Fruit fly (Drosophila melanogaster) whole organism, embryonic: ENCODE results near the gene CG1494.

Experiments
- Ada2b ChIP-seq: fragments of 200-800 bp; sonication (Bioruptor generic); IDR thresholded peaks from 2 replicates; pipeline ENCODE4 v1.3.6; 2022; ENCODE audit warnings: missing biosample characterization, missing genetic modification characterization
- CG10274 ChIP-seq: fragments of 200-800 bp; sonication (Bioruptor generic); optimal IDR thresholded peaks from 3 replicates; lab custom pipeline; 2017; ENCODE audit warnings: missing biosample characterization, mild to moderate bottlenecking, missing genetic modification characterization
- CG10979 ChIP-seq: fragments of 200-800 bp; sonication (Bioruptor generic); optimal IDR thresholded peaks from 2 replicates; lab custom pipeline; 2018; ENCODE audit warnings: missing biosample characterization, mild to moderate bottlenecking, missing genetic modification characterization, moderate library complexity
- CG11398 ChIP-seq: fragments of 200-800 bp; sonication (Bioruptor generic); optimal IDR thresholded peaks from 2 replicates; lab custom pipeline; 2016; ENCODE audit warnings: missing biosample characterization, missing genetic modification characterization
- CG11456 ChIP-seq: fragments of 200-800 bp; sonication (Bioruptor generic); IDR thresholded peaks from 3 replicates; pipeline ENCODE4 v1.3.6; 2022; ENCODE audit warnings: missing biosample characterization, missing genetic modification characterization
- CG12071 ChIP-seq: fragments of 200-800 bp; sonication (Bioruptor generic); optimal IDR thresholded peaks from 3 replicates; lab custom pipeline; 2018; ENCODE audit warnings: missing biosample characterization, mild to moderate bottlenecking, missing genetic modification characterization
- CG12659 ChIP-seq: fragments of 200-800 bp; sonication (Bioruptor generic); optimal IDR thresholded peaks from 3 replicates; lab custom pipeline; 2017; ENCODE audit warnings: mild to moderate bottlenecking, missing biosample characterization, missing genetic modification reagents, missing genetic modification characterization
- CG13624 ChIP-seq: fragments of 200-800 bp; sonication (Bioruptor generic); optimal IDR thresholded peaks from 2 replicates; lab custom pipeline; 2016; ENCODE audit warnings: missing biosample characterization, missing genetic modification characterization
- CG13894 ChIP-seq: fragments of 200-800 bp; sonication (Bioruptor generic); optimal IDR thresholded peaks from 3 replicates; lab custom pipeline; 2018; ENCODE audit warnings: missing biosample characterization, mild to moderate bottlenecking, missing genetic modification characterization, moderate library complexity
- CG14860 ChIP-seq: fragments of 200-800 bp; sonication (Bioruptor generic); IDR thresholded peaks from 3 replicates; pipeline ENCODE4 v1.3.6; 2022; ENCODE audit warnings: missing biosample characterization, missing genetic modification characterization; ENCODE audit not compliant: partially characterized antibody
- CG1529 ChIP-seq: fragments of 200-800 bp; sonication (Bioruptor generic); optimal IDR thresholded peaks from 3 replicates; lab custom pipeline; 2018; ENCODE audit warnings: missing biosample characterization, missing genetic modification characterization
- CG16813 ChIP-seq: fragments of 200-800 bp; sonication (Bioruptor generic); IDR thresholded peaks from 3 replicates; pipeline ENCODE4 v1.3.6; 2022; ENCODE audit warnings: missing biosample characterization, missing genetic modification characterization; ENCODE audit not compliant: partially characterized antibody
- CG1832 ChIP-seq: fragments of 200-800 bp; sonication (Bioruptor generic); optimal IDR thresholded peaks from 2 replicates; lab custom pipeline; 2017; ENCODE audit warnings: missing biosample characterization, mild to moderate bottlenecking, missing genetic modification characterization, inconsistent platforms
- CG31388 ChIP-seq: fragments of 200-800 bp; sonication (Bioruptor generic); optimal IDR thresholded peaks from 2 replicates; lab custom pipeline; 2016; ENCODE audit warnings: missing biosample characterization, missing genetic modification characterization
- CG31441 ChIP-seq: fragments of 200-800 bp; sonication (Bioruptor generic); IDR thresholded peaks from 2 replicates; pipeline ENCODE4 v1.3.6; 2022; ENCODE audit warnings: missing biosample characterization, missing genetic modification characterization
- CG3163 ChIP-seq: fragments of 200-800 bp; sonication (Bioruptor generic); optimal IDR thresholded peaks from 3 replicates; lab custom pipeline; 2016; ENCODE audit warnings: missing biosample characterization, missing genetic modification characterization
- CG7556 ChIP-seq: fragments of 200-800 bp; sonication (Bioruptor generic); optimal IDR thresholded peaks from 2 replicates; lab custom pipeline; 2017; ENCODE audit warnings: missing biosample characterization, mild to moderate bottlenecking, missing genetic modification characterization
- CG8089 ChIP-seq: fragments of 200-800 bp; sonication (Bioruptor generic); optimal IDR thresholded peaks from 3 replicates; lab custom pipeline; 2016; ENCODE audit warnings: missing biosample characterization, missing genetic modification characterization
- CG8290 ChIP-seq, 3 experiments: fragments of 200-800 bp; sonication (Bioruptor generic); optimal IDR thresholded peaks; 2 replicates each; lab custom pipeline; 2016 to 2019; ENCODE audit warnings: missing biosample characterization in 3 of 3, missing genetic modification characterization in 3 of 3, mild to moderate bottlenecking in 2 of 3, moderate library complexity in 1 of 3
- CG8765 ChIP-seq: fragments of 200-800 bp; sonication (Bioruptor generic); IDR thresholded peaks from 2 replicates; pipeline ENCODE4 v1.3.6; 2022; ENCODE audit warnings: missing biosample characterization, missing genetic modification characterization
- CG9817 ChIP-seq: fragments of 200-800 bp; sonication (Bioruptor generic); optimal IDR thresholded peaks from 2 replicates; lab custom pipeline; 2018; ENCODE audit warnings: missing biosample characterization, mild to moderate bottlenecking, missing genetic modification characterization, moderate library complexity
- Ets65A ChIP-seq: fragments of 200-800 bp; sonication (Bioruptor generic); peaks from one replicate; lab custom pipeline; 2016; ENCODE audit warnings: missing biosample characterization, missing genetic modification characterization
- H15 ChIP-seq: fragments of 200-800 bp; sonication (Bioruptor generic); IDR thresholded peaks from 3 replicates; pipeline ENCODE4 v1.3.6; 2022; ENCODE audit warnings: missing biosample characterization, missing genetic modification characterization
- Lim3 ChIP-seq: fragments of 200-800 bp; sonication (Bioruptor generic); IDR thresholded peaks from 2 replicates; pipeline ENCODE4 v1.3.6; 2022; ENCODE audit warnings: missing biosample characterization, missing genetic modification characterization
- Med ChIP-seq: fragments of 200-800 bp; sonication (Bioruptor generic); peaks from one replicate; lab custom pipeline; 2016; ENCODE audit warnings: missing biosample characterization, missing genetic modification characterization, mild to moderate bottlenecking, inconsistent platforms, moderate library complexity
- Sox102F ChIP-seq: fragments of 200-800 bp; sonication (Bioruptor generic); optimal IDR thresholded peaks from 2 replicates; lab custom pipeline; 2018; ENCODE audit warnings: missing biosample characterization, mild to moderate bottlenecking, missing genetic modification characterization, moderate library complexity
- Spps ChIP-seq: fragments of 200-800 bp; sonication (Bioruptor generic); optimal IDR thresholded peaks from 2 replicates; lab custom pipeline; 2018; ENCODE audit warnings: missing biosample characterization, mild to moderate bottlenecking, missing genetic modification characterization
- Trl ChIP-seq, 3 experiments: fragments of >200 bp in 2 of 3; fragments of 200-800 bp in 1 of 3; sonication (Bioruptor generic) in 1 of 3; optimal IDR thresholded peaks; 2 replicates in 1 of 3; 3 replicates in 2 of 3; lab custom pipeline; 2016 to 2017; ENCODE audit warnings: missing biosample characterization in 1 of 3, missing genetic modification characterization in 1 of 3
- al ChIP-seq: fragments of 200-800 bp; sonication (Bioruptor generic); IDR thresholded peaks from 2 replicates; pipeline ENCODE4 v1.3.6; 2022; ENCODE audit warnings: missing biosample characterization, missing genetic modification characterization
- bcd ChIP-seq: fragments of 200-800 bp; sonication (Bioruptor generic); optimal IDR thresholded peaks from 2 replicates; lab custom pipeline; 2017; ENCODE audit warnings: missing biosample characterization, mild to moderate bottlenecking, missing genetic modification characterization
- chm ChIP-seq: fragments of 200-800 bp; sonication (Bioruptor generic); IDR thresholded peaks from 2 replicates; pipeline ENCODE4 v1.3.6; 2022; ENCODE audit warnings: missing biosample characterization, missing genetic modification characterization
- dysf ChIP-seq: fragments of 200-800 bp; sonication (Bioruptor generic); IDR thresholded peaks from 3 replicates; pipeline ENCODE4 v1.3.6; 2022; ENCODE audit warnings: missing biosample characterization, missing genetic modification characterization
- gem ChIP-seq: fragments of 200-800 bp; sonication (Bioruptor generic); optimal IDR thresholded peaks from 2 replicates; lab custom pipeline; 2019; ENCODE audit warnings: missing biosample characterization, mild to moderate bottlenecking, missing genetic modification characterization, moderate library complexity
- kay ChIP-seq: fragments of 200-800 bp; sonication (Bioruptor generic); optimal IDR thresholded peaks from 2 replicates; lab custom pipeline; 2016; ENCODE audit warnings: missing biosample characterization, missing genetic modification characterization
- maf-S ChIP-seq: fragments of 200-800 bp; sonication (Bioruptor generic); optimal IDR thresholded peaks from 2 replicates; lab custom pipeline; 2016; ENCODE audit warnings: missing biosample characterization, missing genetic modification characterization
- p53 ChIP-seq: fragments of 200-800 bp; sonication (Bioruptor generic); optimal IDR thresholded peaks from 2 replicates; lab custom pipeline; 2016; ENCODE audit warnings: missing biosample characterization, missing genetic modification characterization
- pfk ChIP-seq: fragments of 200-800 bp; sonication (Bioruptor generic); optimal IDR thresholded peaks from 2 replicates; lab custom pipeline; 2018; ENCODE audit warnings: missing biosample characterization, mild to moderate bottlenecking, missing genetic modification characterization, moderate library complexity
- pnt ChIP-seq: fragments of 200-800 bp; sonication (Bioruptor generic); optimal IDR thresholded peaks from 3 replicates; lab custom pipeline; 2016; ENCODE audit warnings: missing biosample characterization, missing genetic modification characterization
- rib ChIP-seq: fragments of 200-800 bp; sonication (Bioruptor generic); IDR thresholded peaks from 2 replicates; pipeline ENCODE4 v1.3.6; 2022; ENCODE audit warnings: missing biosample characterization, missing genetic modification characterization
- run ChIP-seq: fragments of 200-800 bp; sonication (Bioruptor generic); optimal IDR thresholded peaks from 3 replicates; lab custom pipeline; 2018; ENCODE audit warnings: missing biosample characterization, mild to moderate bottlenecking, missing genetic modification characterization
- stc ChIP-seq: fragments of 200-800 bp; sonication (Bioruptor generic); IDR thresholded peaks from 2 replicates; pipeline ENCODE4 v1.3.6; 2022; ENCODE audit warnings: missing biosample characterization, missing genetic modification characterization
- stwl ChIP-seq: fragments of 200-800 bp; sonication (Bioruptor generic); optimal IDR thresholded peaks from 3 replicates; lab custom pipeline; 2018; ENCODE audit warnings: missing biosample characterization, mild to moderate bottlenecking, missing genetic modification characterization, moderate library complexity
- sug ChIP-seq: fragments of 200-800 bp; optimal IDR thresholded peaks from 2 replicates; lab custom pipeline; 2019; ENCODE audit warnings: missing biosample characterization, mild to moderate bottlenecking, missing genetic modification characterization, moderate library complexity
- ttk ChIP-seq: fragments of 200-800 bp; sonication (Bioruptor generic); IDR thresholded peaks from 2 replicates; pipeline ENCODE4 v2.1.2; 2022; ENCODE audit warnings: missing biosample characterization, missing genetic modification characterization
- unpg ChIP-seq: fragments of 200-800 bp; sonication (Bioruptor generic); optimal IDR thresholded peaks from 3 replicates; lab custom pipeline; 2018; ENCODE audit warnings: missing biosample characterization, mild to moderate bottlenecking, missing genetic modification characterization, moderate library complexity
- vnd ChIP-seq: fragments of 200-800 bp; sonication (Bioruptor generic); IDR thresholded peaks from 3 replicates; pipeline ENCODE4 v1.3.6; 2022; ENCODE audit warnings: missing biosample characterization, missing genetic modification characterization; ENCODE audit not compliant: partially characterized antibody
- zen2 ChIP-seq: fragments of 200-800 bp; sonication (Bioruptor generic); IDR thresholded peaks from 3 replicates; pipeline ENCODE4 v1.3.6; 2022; ENCODE audit warnings: missing biosample characterization, missing genetic modification characterization; ENCODE audit not compliant: partially characterized antibody

CG1494 gene

DNA sequence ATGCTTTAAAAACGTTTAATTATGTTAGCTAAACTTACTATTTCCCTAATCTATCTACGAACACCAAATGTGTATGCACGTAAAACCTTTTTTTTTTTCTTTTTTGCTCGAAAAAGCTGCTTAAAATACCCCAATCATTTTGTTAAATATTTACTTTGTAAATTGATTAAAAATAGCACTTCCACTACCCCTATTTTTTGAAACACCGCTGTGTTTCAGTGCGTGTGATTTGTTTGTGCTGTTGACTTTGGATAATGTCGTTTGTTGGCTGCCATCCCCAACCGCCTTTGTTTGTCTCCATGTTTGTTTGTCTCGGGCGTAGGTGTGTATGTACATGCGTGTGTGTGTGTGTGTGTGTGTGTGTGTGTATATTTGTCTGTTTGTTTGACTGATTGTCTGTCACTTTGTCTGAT is 43.3 kb upstream of the CG1494 start (continued):
- TF ChIP-seq Lim3 (GFP tag; lab: Robert Waterston, UW) (no peak), CG8765 (GFP tag; lab: Robert Waterston, UW) (no peak), Spps (tag; lab: Kevin White, UChicago) (no peak), chm (GFP tag; lab: Robert Waterston, UW) (no peak; the same call in 1 of the 2 replicates), pfk (GFP tag; lab: Kevin White, UChicago) (no peak), p53 (GFP tag; lab: Kevin White, UChicago) (no peak), maf-S (GFP tag; lab: Kevin White, UChicago) (peak; percentile 7), Trl (optimal IDR thresholded peaks at IDR 0.05; lab: Kevin White, UChicago) (no peak), Trl (GFP tag; optimal IDR thresholded peaks at IDR 0.05; lab: Kevin White, UChicago) (peak; percentile 17), Sox102F (GFP tag; lab: Kevin White, UChicago) (peak; percentile 40), al (GFP tag; lab: Robert Waterston, UW) (no peak)

DNA sequence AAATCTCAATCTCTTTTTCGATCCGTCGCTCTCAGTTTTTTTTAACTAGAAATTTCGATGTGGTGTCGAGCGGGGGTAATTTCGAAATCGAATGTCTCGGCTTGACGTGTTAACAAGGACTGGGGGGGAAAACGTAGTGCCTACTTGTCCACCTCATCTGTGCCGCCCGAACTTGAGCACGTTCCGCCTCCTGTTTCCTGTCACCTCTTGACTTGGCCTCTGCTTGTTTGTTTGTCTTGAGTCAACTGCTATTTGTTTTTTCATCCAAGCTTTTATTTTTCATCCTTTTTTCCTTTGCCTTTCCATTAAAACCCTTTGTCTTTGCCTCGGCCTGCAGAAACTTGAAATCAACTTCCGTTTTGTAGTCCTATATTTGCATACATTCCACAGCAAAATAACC is 34.1 kb upstream of the CG1494 start, which contains the start of gene CG1722:
CG1722 (minus strand) TSS at position 101 of the 400 bp plus-strand sequence.
- TF ChIP-seq H15 (GFP tag; lab: Robert Waterston, UW) (no peak), ttk (GFP tag; lab: Robert Waterston, UW) (no peak), pnt (no peak), run (tag; lab: Kevin White, UChicago) (no peak), al (GFP tag; lab: Robert Waterston, UW) (no peak), vnd (GFP tag; lab: Robert Waterston, UW) (no peak), CG13624 (GFP tag; lab: Kevin White, UChicago) (no peak), Ada2b (GFP tag; lab: Robert Waterston, UW) (no peak), CG12659 (no peak), CG31441 (GFP tag; lab: Robert Waterston, UW) (no peak)

DNA sequence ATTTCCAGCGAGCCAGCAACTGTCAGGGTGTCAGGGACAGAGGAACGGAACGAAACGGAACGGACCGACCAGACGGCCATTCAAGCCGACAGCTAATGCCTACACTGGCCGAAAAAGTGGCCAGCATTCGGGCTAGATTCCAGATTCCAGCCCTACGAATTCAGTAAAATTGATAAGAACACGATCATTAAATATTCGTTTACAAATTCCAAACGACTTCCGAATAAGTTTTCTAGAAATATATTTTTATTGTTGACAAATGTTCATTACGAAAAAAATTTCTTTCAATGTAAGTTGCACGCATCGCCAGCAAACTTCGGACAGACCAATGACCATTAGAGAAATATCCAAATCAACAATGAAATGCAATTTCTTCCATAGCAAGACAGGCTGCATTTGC is 19.7 kb upstream of the CG1494 start:
- no peak for TF ChIP-seq CG3163 (GFP tag; lab: Kevin White, UChicago)
- TF ChIP-seq CG13894 (tag; lab: Kevin White, UChicago) = no peak
- no peak for TF ChIP-seq CG8089 (GFP tag; lab: Kevin White, UChicago)
- TF ChIP-seq rib (GFP tag; lab: Robert Waterston, UW) = no peak
- TF ChIP-seq bcd (GFP tag; lab: Kevin White, UChicago) = no peak
- no peak for TF ChIP-seq sug (tag; lab: Kevin White, UChicago)
- TF ChIP-seq Med (GFP tag; lab: Kevin White, UChicago) = peak; percentile 78
- TF ChIP-seq Ada2b (GFP tag; lab: Robert Waterston, UW) = no peak
- no peak for TF ChIP-seq CG14860 (GFP tag; lab: Robert Waterston, UW)
- peak; percentile 66 for TF ChIP-seq pfk (GFP tag; lab: Kevin White, UChicago)
- no peak for TF ChIP-seq CG7556 (GFP tag; lab: Kevin White, UChicago)
- peak; percentile 34 for TF ChIP-seq gem (tag; lab: Kevin White, UChicago)
- TF ChIP-seq CG11456 (GFP tag; lab: Robert Waterston, UW) = no peak
- no peak for TF ChIP-seq CG10979 (tag; lab: Kevin White, UChicago)
- no peak for TF ChIP-seq dysf (GFP tag; lab: Robert Waterston, UW)
- TF ChIP-seq CG10274 (GFP tag; lab: Kevin White, UChicago) = no peak
- no peak for TF ChIP-seq unpg
- no peak for TF ChIP-seq CG12659
- TF ChIP-seq chm (GFP tag; lab: Robert Waterston, UW) = no peak
- TF ChIP-seq kay (GFP tag; lab: Kevin White, UChicago) = no peak
- TF ChIP-seq CG31388 (GFP tag; lab: Kevin White, UChicago) = no peak
- TF ChIP-seq stwl (tag; lab: Kevin White, UChicago) = no peak
- TF ChIP-seq zen2 (GFP tag; lab: Robert Waterston, UW) = no peak
- TF ChIP-seq CG11398 = no peak
- TF ChIP-seq CG1832 (GFP tag; lab: Kevin White, UChicago) = no peak
- TF ChIP-seq CG12071 = no peak
- TF ChIP-seq CG9817 (tag; lab: Kevin White, UChicago) = no peak
- TF ChIP-seq CG8290 (GFP tag; optimal IDR thresholded peaks at IDR 0.05; lab: Kevin White, UChicago) = no peak
- TF ChIP-seq CG8290 (tag; optimal IDR thresholded peaks at IDR 0.05; lab: Kevin White, UChicago) = no peak
- TF ChIP-seq CG1529 (GFP tag; lab: Kevin White, UChicago) = no peak
- peak; percentile 71 for TF ChIP-seq Ets65A (GFP tag; lab: Kevin White, UChicago)
- TF ChIP-seq stc (GFP tag; lab: Robert Waterston, UW) = no peak
- no peak for TF ChIP-seq CG16813 (GFP tag; lab: Robert Waterston, UW)
